Fruit fly (Drosophila melanogaster): ENCODE measurements around the gene CG4230.

Gene CG4230

DNA sequence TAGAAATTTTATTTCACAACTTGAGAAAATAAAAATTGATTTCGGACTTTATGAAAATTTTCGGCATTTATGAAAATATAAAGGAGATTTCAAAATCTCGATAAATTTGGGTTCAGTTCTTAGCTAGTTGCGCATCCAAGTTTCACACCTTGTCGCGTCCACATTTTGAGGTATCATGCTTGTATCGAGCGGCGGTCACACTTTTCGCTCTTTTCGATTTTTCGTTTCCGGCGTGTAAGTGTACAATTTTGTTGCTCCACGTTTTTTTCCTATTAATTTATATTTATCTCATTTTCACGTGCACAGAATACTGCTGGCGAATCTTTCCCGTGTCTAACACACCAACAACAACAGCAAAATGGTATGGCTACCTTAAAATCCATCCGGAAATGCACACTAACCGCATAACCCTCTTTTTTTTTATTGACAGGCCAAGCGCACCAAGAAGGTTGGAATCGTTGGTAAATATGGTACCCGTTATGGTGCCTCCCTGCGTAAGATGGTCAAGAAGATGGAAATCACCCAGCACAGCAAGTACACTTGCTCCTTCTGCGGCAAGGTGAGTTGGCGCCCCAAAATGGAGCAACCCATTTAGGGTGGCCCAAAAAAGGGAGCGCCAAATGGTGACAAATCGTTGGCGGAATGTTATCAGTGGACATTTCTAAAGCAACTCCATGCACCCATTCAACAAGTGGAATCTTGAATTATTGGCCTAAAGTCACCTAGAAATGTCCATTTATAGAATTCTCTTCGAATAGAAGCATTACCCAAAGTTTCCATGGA, 25.0 kb upstream of the CG4230 start, which contains the start of gene RpL37A (continued):
- TF ChIP-seq achi (GFP tag; optimal IDR thresholded peaks at IDR 0.05) (peak; percentile 53), Lpt (GFP tag; optimal IDR thresholded peaks at IDR 0.05) (no peak), CG15336 (GFP tag; IDR thresholded peaks at IDR 0.05) (no peak), Hr38 (GFP tag; optimal IDR thresholded peaks at IDR 0.05) (no peak), spab (GFP tag; optimal IDR thresholded peaks at IDR 0.05) (no peak), cyc (GFP tag; optimal IDR thresholded peaks at IDR 0.05) (peak; percentile 71), CG3919 (GFP tag; optimal IDR thresholded peaks at IDR 0.05) (peak; percentile 84), CG9139 (GFP tag; optimal IDR thresholded peaks at IDR 0.05) (peak; percentile 70), Hr4 (GFP tag; optimal IDR thresholded peaks at IDR 0.05) (no peak), dac (GFP tag; optimal IDR thresholded peaks at IDR 0.05) (no peak), CG10631 (GFP tag; optimal IDR thresholded peaks at IDR 0.05) (no peak), vri (GFP tag; optimal IDR thresholded peaks at IDR 0.05) (peak; percentile 56), CG8319 (GFP tag; optimal IDR thresholded peaks at IDR 0.05) (peak; percentile 42), CG11902 (GFP tag; optimal IDR thresholded peaks at IDR 0.05) (no peak), salr (GFP tag; optimal IDR thresholded peaks at IDR 0.05) (peak in 1 of 2 experiments; percentile 47), dsx (GFP tag; optimal IDR thresholded peaks at IDR 0.05; ENCODE audit: poor library complexity, severe bottlenecking) (no peak), esn (GFP tag; optimal IDR thresholded peaks at IDR 0.05) (peak; percentile 73), Eip75B (GFP tag; optimal IDR thresholded peaks at IDR 0.05) (peak; percentile 66), CG32006 (GFP tag; optimal IDR thresholded peaks at IDR 0.05) (no peak), Met (GFP tag; optimal IDR thresholded peaks at IDR 0.05) (peak; percentile 68), fd85E (GFP tag; optimal IDR thresholded peaks at IDR 0.05) (peak; percentile 75), CG4318 (GFP tag; optimal IDR thresholded peaks at IDR 0.05) (no peak), Ets21C (GFP tag; optimal IDR thresholded peaks at IDR 0.05) (no peak)

DNA sequence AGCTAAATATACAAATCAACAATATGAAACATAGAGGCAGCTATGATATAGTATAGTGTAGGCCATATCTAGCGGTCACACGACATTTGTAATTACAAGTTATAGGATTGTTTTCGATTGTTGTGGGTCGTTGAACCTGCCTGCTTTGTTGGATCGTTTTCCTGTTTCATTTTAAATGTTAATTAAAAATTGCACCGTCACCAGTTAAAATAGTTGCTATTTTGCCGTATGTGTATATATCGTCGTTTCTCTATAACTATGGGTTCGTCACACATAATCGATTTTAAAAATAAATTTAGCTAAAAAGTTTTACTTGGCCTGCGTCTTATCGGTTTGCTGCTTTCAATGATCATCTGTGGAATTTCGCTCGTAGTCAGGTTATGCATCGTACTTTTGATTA, 23.7 kb upstream of the CG4230 start:
- no peak for TF ChIP-seq CG10669 (GFP tag; optimal IDR thresholded peaks at IDR 0.05)
- TF ChIP-seq lz (GFP tag; optimal IDR thresholded peaks at IDR 0.05) = no peak
- no peak for TF ChIP-seq Gug (GFP tag; IDR thresholded peaks at IDR 0.05)
- TF ChIP-seq Eip78C (GFP tag) = peak; percentile 26
- no peak for TF ChIP-seq CG15336 (GFP tag; IDR thresholded peaks at IDR 0.05)
- TF ChIP-seq CG6854 (GFP tag; optimal IDR thresholded peaks at IDR 0.05) = no peak
- no peak for TF ChIP-seq acj6 (GFP tag; optimal IDR thresholded peaks at IDR 0.05)
- TF ChIP-seq Sox15 (GFP tag; optimal IDR thresholded peaks at IDR 0.05) = no peak

DNA sequence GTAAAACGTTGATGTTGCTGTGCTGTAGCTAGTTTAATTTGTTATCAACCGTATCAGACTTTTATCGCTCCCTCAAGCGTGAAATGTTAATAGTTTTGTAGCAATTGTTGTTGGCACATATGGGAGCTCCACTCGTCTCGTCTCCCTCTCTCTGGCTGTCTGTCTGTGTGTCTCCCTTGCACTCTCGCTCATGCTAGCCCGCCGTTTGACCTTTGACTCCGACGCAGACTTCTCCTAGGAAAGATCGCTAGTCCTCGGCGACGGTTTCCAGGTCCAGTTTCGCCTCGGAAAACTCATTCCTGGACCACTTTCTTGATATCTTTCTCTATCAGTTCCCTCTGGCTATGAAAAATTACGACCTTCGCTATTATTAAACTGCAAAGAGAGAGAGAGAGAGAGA, 16.8 kb upstream of the CG4230 start:
- TF ChIP-seq Sox102F (GFP tag; optimal IDR thresholded peaks at IDR 0.05) (no peak), Eip78C (GFP tag) (no peak), esn (GFP tag; optimal IDR thresholded peaks at IDR 0.05) (no peak), Eip93F (GFP tag; optimal IDR thresholded peaks at IDR 0.05) (no peak), Gug (GFP tag; IDR thresholded peaks at IDR 0.05) (no peak), CG10631 (GFP tag; optimal IDR thresholded peaks at IDR 0.05) (no peak), CG6854 (GFP tag; optimal IDR thresholded peaks at IDR 0.05) (no peak)

- TF ChIP-seq dac (GFP tag; optimal IDR thresholded peaks at IDR 0.05) (peak; percentile 82), Eip75B (GFP tag; optimal IDR thresholded peaks at IDR 0.05) (peak; percentile 56), Hr38 (GFP tag; optimal IDR thresholded peaks at IDR 0.05) (no peak), CG8119 (GFP tag; IDR thresholded peaks at IDR 0.05) (peak; percentile 96), Sox102F (GFP tag; optimal IDR thresholded peaks at IDR 0.05) (no peak), CG11902 (GFP tag; optimal IDR thresholded peaks at IDR 0.05) (no peak), Met (GFP tag; optimal IDR thresholded peaks at IDR 0.05) (no peak), Lpt (GFP tag; optimal IDR thresholded peaks at IDR 0.05) (peak; percentile 87), CG8319 (GFP tag; optimal IDR thresholded peaks at IDR 0.05) (no peak), CG32006 (GFP tag; optimal IDR thresholded peaks at IDR 0.05) (peak; percentile 97), fkh (GFP tag; optimal IDR thresholded peaks at IDR 0.05) (no peak), achi (GFP tag; optimal IDR thresholded peaks at IDR 0.05) (peak; percentile 85), CG6854 (GFP tag; optimal IDR thresholded peaks at IDR 0.05) (no peak), acj6 (GFP tag; optimal IDR thresholded peaks at IDR 0.05) (peak; percentile 80), ss (GFP tag; optimal IDR thresholded peaks at IDR 0.05) (peak; percentile 87 to 90), CG4318 (GFP tag; optimal IDR thresholded peaks at IDR 0.05) (peak; percentile 91), CG10669 (GFP tag; optimal IDR thresholded peaks at IDR 0.05) (peak; percentile 80), Hr39 (GFP tag; optimal IDR thresholded peaks at IDR 0.05) (no peak), vri (GFP tag; optimal IDR thresholded peaks at IDR 0.05) (no peak), Eip78C (GFP tag) (peak; percentile 93), Gug (GFP tag; IDR thresholded peaks at IDR 0.05) (peak; percentile 85), Ets21C (GFP tag; optimal IDR thresholded peaks at IDR 0.05) (no peak), CG6276 (GFP tag; optimal IDR thresholded peaks at IDR 0.05) (peak; percentile 95), CG1621 (tag; optimal IDR thresholded peaks at IDR 0.05) (peak; percentile 58), lz (GFP tag; optimal IDR thresholded peaks at IDR 0.05) (no peak), salr (GFP tag; optimal IDR thresholded peaks at IDR 0.05) (peak in 1 of 2 experiments; percentile 92), svp (GFP tag) (no peak), CG6163 (GFP tag; IDR thresholded peaks at IDR 0.05) (no peak; the same call in none of the 3 replicates), cyc (GFP tag; optimal IDR thresholded peaks at IDR 0.05) (no peak)
These were observed 15.7 kb upstream of the CG4230 start for dm6 chr2L:5080225-5080867.
